Fruit fly (Drosophila melanogaster) S2 (cell line): ENCODE data around the gene PsGEF.

Experiments
- CG8478 ChIP-seq: fragments of >200 bp; optimal IDR thresholded peaks from 2 replicates; lab custom pipeline; 2018
- CTCF ChIP-seq, 2 experiments: fragments of >200 bp; optimal IDR thresholded peaks; 2 replicates each; lab custom pipeline; 2018

DNA sequence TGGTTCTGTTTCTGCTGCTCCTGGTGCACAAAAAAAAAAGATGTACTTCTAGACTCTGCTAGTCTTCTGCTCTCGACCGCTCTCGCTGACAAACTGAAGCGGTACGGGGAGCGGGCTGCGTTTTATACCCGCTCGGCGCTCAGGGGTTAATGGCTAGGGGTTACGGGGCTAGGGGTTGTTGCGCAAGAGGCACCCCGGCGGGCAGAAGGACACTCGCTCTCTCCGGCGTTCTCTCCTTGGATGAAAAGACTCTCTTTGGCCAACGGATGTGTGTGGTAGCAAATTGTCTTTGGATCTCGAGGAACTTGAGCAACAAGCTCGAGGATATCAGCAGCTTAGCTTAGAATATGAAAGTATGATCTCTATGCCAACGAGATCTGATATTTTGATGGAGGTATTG is 23.3 kb upstream of the PsGEF start, which contains the start of gene CG12496:
- TF ChIP-seq CG8478 (no peak), CTCF (optimal IDR thresholded peaks at IDR 0.05; lab: Kevin White, UChicago) (no peak)
